Fruit fly (Drosophila melanogaster): ENCODE measurements around the gene CG44198.

dm6 chr2L:13072747-13073355 lies 46.1 kb downstream of the CG44198 start:
- TF ChIP-seq fu2 (GFP tag; optimal IDR thresholded peaks at IDR 0.05): no peak
- no peak for TF ChIP-seq gro (GFP tag; optimal IDR thresholded peaks at IDR 0.05)
- no peak for TF ChIP-seq CG4360 (GFP tag; IDR thresholded peaks at IDR 0.05)
- TF ChIP-seq CG9727 (GFP tag; optimal IDR thresholded peaks at IDR 0.05): no peak
- no peak for TF ChIP-seq aop (GFP tag; IDR thresholded peaks at IDR 0.05)
- TF ChIP-seq Scr (GFP tag; IDR thresholded peaks at IDR 0.05; ENCODE audit: partially characterized antibody): no peak
- no peak for TF ChIP-seq CG6654 (GFP tag; optimal IDR thresholded peaks at IDR 0.05)
- no peak for TF ChIP-seq CG17568 (GFP tag; optimal IDR thresholded peaks at IDR 0.05)
- no peak for TF ChIP-seq dm (GFP tag; optimal IDR thresholded peaks at IDR 0.05)
